Worm (Caenorhabditis elegans) whole organism, L1 larva: Measurements from ENCODE around the gene klp-13.

Source experiments
- fkh-10 ChIP-seq: sonication (generic microtip); optimal IDR thresholded peaks from 2 replicates; lab custom pipeline; 2017; ENCODE audit warnings: missing biosample characterization, missing genetic modification reagents, missing genetic modification characterization
- hlh-4 ChIP-seq: sonication (generic microtip); optimal IDR thresholded peaks from 2 replicates; lab custom pipeline; 2016; ENCODE audit warnings: mild to moderate bottlenecking, missing genetic modification characterization, missing compliant biosample characterization
- lir-3 ChIP-seq: sonication (generic microtip); optimal IDR thresholded peaks from 2 replicates; lab custom pipeline; 2016; ENCODE audit warnings: mild to moderate bottlenecking, missing genetic modification characterization, moderate library complexity, missing compliant biosample characterization; ENCODE audit not compliant: poor library complexity
- mdl-1 ChIP-seq, 2 experiments: fragments of 150-350 bp; optimal IDR thresholded peaks; 2 replicates each; lab custom pipeline; 2014 to 2017; ENCODE audit warnings: missing biosample characterization in 2 of 2, missing genetic modification characterization in 2 of 2, inconsistent platforms in 1 of 2
- nhr-28 ChIP-seq: fragments of 150-350 bp; optimal IDR thresholded peaks from 2 replicates; lab custom pipeline; 2014; ENCODE audit warnings: missing biosample characterization, missing genetic modification characterization
- nhr-76 ChIP-seq: sonication (generic microtip); optimal IDR thresholded peaks from 2 replicates; lab custom pipeline; 2017; ENCODE audit warnings: missing biosample characterization, missing genetic modification characterization
- ztf-4 ChIP-seq: fragments of 150-350 bp; optimal IDR thresholded peaks from 2 replicates; lab custom pipeline; 2014; ENCODE audit warnings: missing biosample characterization, missing genetic modification characterization

DNA sequence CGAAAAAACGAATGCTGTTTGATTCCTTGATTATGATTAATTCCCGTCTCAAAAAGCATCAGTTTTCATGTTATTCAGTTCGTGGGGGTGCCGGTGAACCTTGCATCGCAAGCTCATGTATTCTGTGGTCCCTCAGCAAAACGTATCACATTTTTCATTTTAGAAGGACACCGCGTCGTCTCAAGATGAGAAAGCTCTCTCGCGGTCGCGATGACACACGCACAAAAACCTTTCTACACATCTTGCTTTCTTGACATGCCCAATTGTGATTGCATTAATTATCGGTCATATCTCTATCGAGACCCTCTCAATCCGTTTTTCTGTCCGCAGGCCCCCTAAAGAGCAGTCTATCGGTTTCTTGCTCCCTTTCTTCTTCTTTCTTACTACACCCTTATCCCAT lies 28.7 kb upstream of the klp-13 start:
- TF ChIP-seq nhr-76 (tag; lab: Kevin White, UChicago): no peak
- TF ChIP-seq lir-3 (tag; lab: Kevin White, UChicago): no peak
- no peak for TF ChIP-seq mdl-1 (tag; optimal IDR thresholded peaks at IDR 0.05; lab: Kevin White, UChicago)
- no peak for TF ChIP-seq hlh-4
- TF ChIP-seq nhr-28 (tag; lab: Kevin White, UChicago): no peak
- no peak for TF ChIP-seq fkh-10 (GFP tag; lab: Kevin White, UChicago)
- TF ChIP-seq ztf-4 (tag; lab: Kevin White, UChicago): no peak
